Worm (Caenorhabditis elegans): Measurements from ENCODE around the gene sodh-2.
A peak's percentile ranks its signal among the peaks of the same experiment; 100 is the strongest.

The sodh-2 gene

ce11 chrV:11927346-11927745 lies 36.3 kb upstream of the sodh-2 start, which contains the start of gene osm-6:
Gene osm-6, minus strand, starts transcription at chrV:11927446.
- TF ChIP-seq hmbx-1 (tag; optimal IDR thresholded peaks at IDR 0.05), result no peak
- TF ChIP-seq tra-4 (tag; optimal IDR thresholded peaks at IDR 0.05), result no peak
- no peak for TF ChIP-seq scrt-1 (GFP tag; IDR thresholded peaks at IDR 0.05)
- TF ChIP-seq B0310.2 (tag; optimal IDR thresholded peaks at IDR 0.05), result no peak
- no peak for TF ChIP-seq ceh-36 (tag; optimal IDR thresholded peaks at IDR 0.05)
- TF ChIP-seq hnd-1 (tag; optimal IDR thresholded peaks at IDR 0.05), result no peak
- TF ChIP-seq flt-1 (GFP tag; IDR thresholded peaks at IDR 0.05), result no peak

ce11 chrV:11921689-11922517 lies 30.9 kb upstream of the sodh-2 start:
- TF ChIP-seq F13C5.2 (tag; optimal IDR thresholded peaks at IDR 0.05) (no peak), tbx-37 (GFP tag; conservative IDR thresholded peaks at IDR 0.05) (no peak), tra-4 (tag; optimal IDR thresholded peaks at IDR 0.05) (no peak), scrt-1 (GFP tag; IDR thresholded peaks at IDR 0.05) (no peak), pes-1 (GFP tag; IDR thresholded peaks at IDR 0.05) (no peak), B0310.2 (tag; optimal IDR thresholded peaks at IDR 0.05) (no peak), ets-7 (tag; optimal IDR thresholded peaks at IDR 0.05) (no peak), hmbx-1 (tag; optimal IDR thresholded peaks at IDR 0.05) (no peak), hnd-1 (tag; optimal IDR thresholded peaks at IDR 0.05) (no peak), aly-1 (tag; optimal IDR thresholded peaks at IDR 0.05) (no peak), ceh-36 (tag; optimal IDR thresholded peaks at IDR 0.05) (no peak), ama-1 (optimal IDR thresholded peaks at IDR 0.05) (no peak), ceh-13 (GFP tag; optimal IDR thresholded peaks at IDR 0.05) (no peak), flt-1 (GFP tag; IDR thresholded peaks at IDR 0.05) (no peak), sea-1 (GFP tag; conservative IDR thresholded peaks at IDR 0.05) (no peak)

- TF ChIP-seq flt-1 (GFP tag; IDR thresholded peaks at IDR 0.05) (no peak), tra-4 (tag; optimal IDR thresholded peaks at IDR 0.05) (no peak), ama-1 (optimal IDR thresholded peaks at IDR 0.05) (no peak), aly-1 (tag; optimal IDR thresholded peaks at IDR 0.05) (no peak), pes-1 (GFP tag; IDR thresholded peaks at IDR 0.05) (no peak), tbx-37 (GFP tag; conservative IDR thresholded peaks at IDR 0.05) (no peak), ceh-13 (GFP tag; optimal IDR thresholded peaks at IDR 0.05) (no peak), ets-7 (tag; optimal IDR thresholded peaks at IDR 0.05) (no peak), sea-1 (GFP tag; conservative IDR thresholded peaks at IDR 0.05) (no peak), tbx-11 (GFP tag; IDR thresholded peaks at IDR 0.05) (no peak), hmbx-1 (tag; optimal IDR thresholded peaks at IDR 0.05) (no peak), B0310.2 (tag; optimal IDR thresholded peaks at IDR 0.05) (no peak), scrt-1 (GFP tag; IDR thresholded peaks at IDR 0.05) (no peak), hnd-1 (tag; optimal IDR thresholded peaks at IDR 0.05) (no peak), hmg-4 (GFP tag; optimal IDR thresholded peaks at IDR 0.05) (no peak), F13C5.2 (tag; optimal IDR thresholded peaks at IDR 0.05) (no peak), ceh-36 (tag; optimal IDR thresholded peaks at IDR 0.05) (no peak)
These were observed 30.2 kb upstream of the sodh-2 start for ce11 chrV:11921229-11921628.

- TF ChIP-seq pes-1 (GFP tag; IDR thresholded peaks at IDR 0.05) (no peak), ama-1 (optimal IDR thresholded peaks at IDR 0.05) (no peak), hmbx-1 (tag; optimal IDR thresholded peaks at IDR 0.05) (no peak), hnd-1 (tag; optimal IDR thresholded peaks at IDR 0.05) (no peak), sea-1 (GFP tag; conservative IDR thresholded peaks at IDR 0.05) (no peak), ceh-13 (GFP tag; optimal IDR thresholded peaks at IDR 0.05) (no peak), B0310.2 (tag; optimal IDR thresholded peaks at IDR 0.05) (no peak)
These were observed 28.6 kb upstream of the sodh-2 start for ce11 chrV:11919639-11920038.

- TF ChIP-seq flt-1 (GFP tag; IDR thresholded peaks at IDR 0.05), result no peak
- TF ChIP-seq tbx-37 (GFP tag; conservative IDR thresholded peaks at IDR 0.05), result no peak
- no peak for TF ChIP-seq ceh-13 (GFP tag; optimal IDR thresholded peaks at IDR 0.05)
These were observed 26.1 kb upstream of the sodh-2 start, which contains the start of gene R31.2 for ce11 chrV:11917186-11917585. Gene R31.2, plus strand, starts transcription at chrV:11917573.

- TF ChIP-seq aly-1 (tag; optimal IDR thresholded peaks at IDR 0.05) (peak; percentile 18), hmg-4 (GFP tag; optimal IDR thresholded peaks at IDR 0.05) (no peak)
These were observed 22.2 kb upstream of the sodh-2 start for ce11 chrV:11913283-11913682.

ce11 chrV:11905977-11906376 lies 14.9 kb upstream of the sodh-2 start:
- no peak for TF ChIP-seq aly-1 (tag; optimal IDR thresholded peaks at IDR 0.05)
- TF ChIP-seq sea-1 (GFP tag; conservative IDR thresholded peaks at IDR 0.05), result no peak
- no peak for TF ChIP-seq tra-4 (tag; optimal IDR thresholded peaks at IDR 0.05)
- TF ChIP-seq ets-7 (tag; optimal IDR thresholded peaks at IDR 0.05), result no peak
- TF ChIP-seq hmbx-1 (tag; optimal IDR thresholded peaks at IDR 0.05), result no peak
- no peak for TF ChIP-seq tbx-37 (GFP tag; conservative IDR thresholded peaks at IDR 0.05)
- TF ChIP-seq pes-1 (GFP tag; IDR thresholded peaks at IDR 0.05), result no peak
- TF ChIP-seq B0310.2 (tag; optimal IDR thresholded peaks at IDR 0.05), result no peak
- no peak for TF ChIP-seq hmg-4 (GFP tag; optimal IDR thresholded peaks at IDR 0.05)
- no peak for TF ChIP-seq ama-1 (optimal IDR thresholded peaks at IDR 0.05)
- TF ChIP-seq ceh-36 (tag; optimal IDR thresholded peaks at IDR 0.05), result no peak
- TF ChIP-seq tbx-11 (GFP tag; IDR thresholded peaks at IDR 0.05), result no peak

ce11 chrV:11902161-11902560 lies 11.1 kb upstream of the sodh-2 start:
- TF ChIP-seq ceh-13 (GFP tag; optimal IDR thresholded peaks at IDR 0.05) (no peak), flt-1 (GFP tag; IDR thresholded peaks at IDR 0.05) (no peak), pes-1 (GFP tag; IDR thresholded peaks at IDR 0.05) (no peak), hmg-4 (GFP tag; optimal IDR thresholded peaks at IDR 0.05) (no peak), sea-1 (GFP tag; conservative IDR thresholded peaks at IDR 0.05) (no peak), tra-4 (tag; optimal IDR thresholded peaks at IDR 0.05) (no peak), ceh-36 (tag; optimal IDR thresholded peaks at IDR 0.05) (no peak), hmbx-1 (tag; optimal IDR thresholded peaks at IDR 0.05) (no peak), tbx-11 (GFP tag; IDR thresholded peaks at IDR 0.05) (no peak), hnd-1 (tag; optimal IDR thresholded peaks at IDR 0.05) (no peak), tbx-37 (GFP tag; conservative IDR thresholded peaks at IDR 0.05) (no peak), ama-1 (optimal IDR thresholded peaks at IDR 0.05) (no peak), scrt-1 (GFP tag; IDR thresholded peaks at IDR 0.05) (no peak), F13C5.2 (tag; optimal IDR thresholded peaks at IDR 0.05) (no peak), B0310.2 (tag; optimal IDR thresholded peaks at IDR 0.05) (no peak), ets-7 (tag; optimal IDR thresholded peaks at IDR 0.05) (no peak), aly-1 (tag; optimal IDR thresholded peaks at IDR 0.05) (no peak)

Data from whole organism, early embryonic.